Worm (Caenorhabditis elegans) whole organism, late embryonic: Measurements from ENCODE around the gene cyp-33C5.

Experiments
- ahr-1 ChIP-seq: sonication (generic microtip); optimal IDR thresholded peaks from 2 replicates; lab custom pipeline; 2016; ENCODE audit warnings: missing genetic modification characterization, missing compliant biosample characterization
- ceh-30 ChIP-seq: fragments of 150-350 bp; optimal IDR thresholded peaks from 2 replicates; lab custom pipeline; 2014; ENCODE audit warnings: missing biosample characterization, missing genetic modification characterization
- fax-1 ChIP-seq: sonication (generic microtip); optimal IDR thresholded peaks from 2 replicates; lab custom pipeline; 2016; ENCODE audit warnings: missing genotype, missing genetic modification characterization, missing compliant biosample characterization
- fkh-6 ChIP-seq: sonication (generic microtip); optimal IDR thresholded peaks from 2 replicates; lab custom pipeline; 2016; ENCODE audit warnings: missing genetic modification characterization, missing compliant biosample characterization
- lin-11 ChIP-seq: fragments of 200-800 bp; sonication (Bioruptor generic); optimal IDR thresholded peaks from 2 replicates; lab custom pipeline; 2018; ENCODE audit warnings: mild to moderate bottlenecking, missing genetic modification characterization, missing compliant biosample characterization
- nfya-1 ChIP-seq: sonication (generic microtip); optimal IDR thresholded peaks from 2 replicates; lab custom pipeline; 2017; ENCODE audit warnings: missing genetic modification characterization, mild to moderate bottlenecking, missing compliant biosample characterization, antibody characterized with exemption, moderate library complexity
- nhr-11 ChIP-seq: fragments of 150-350 bp; optimal IDR thresholded peaks from 2 replicates; lab custom pipeline; 2014; ENCODE audit warnings: missing biosample characterization, missing genetic modification characterization
- pag-3 ChIP-seq: sonication (generic microtip); optimal IDR thresholded peaks from 2 replicates; lab custom pipeline; 2016; ENCODE audit warnings: missing compliant biosample characterization, missing genetic modification characterization, borderline replicate concordance
- pax-1 ChIP-seq: fragments of 150-350 bp; optimal IDR thresholded peaks from 2 replicates; lab custom pipeline; 2014; ENCODE audit warnings: missing biosample characterization, missing genetic modification characterization
- pros-1 ChIP-seq: fragments of 150-350 bp; optimal IDR thresholded peaks from 2 replicates; lab custom pipeline; 2014; ENCODE audit warnings: missing biosample characterization, missing genetic modification reagents, missing genetic modification characterization
- unc-86 ChIP-seq: sonication (generic microtip); optimal IDR thresholded peaks from 2 replicates; lab custom pipeline; 2016; ENCODE audit warnings: missing genetic modification characterization, missing compliant biosample characterization

DNA sequence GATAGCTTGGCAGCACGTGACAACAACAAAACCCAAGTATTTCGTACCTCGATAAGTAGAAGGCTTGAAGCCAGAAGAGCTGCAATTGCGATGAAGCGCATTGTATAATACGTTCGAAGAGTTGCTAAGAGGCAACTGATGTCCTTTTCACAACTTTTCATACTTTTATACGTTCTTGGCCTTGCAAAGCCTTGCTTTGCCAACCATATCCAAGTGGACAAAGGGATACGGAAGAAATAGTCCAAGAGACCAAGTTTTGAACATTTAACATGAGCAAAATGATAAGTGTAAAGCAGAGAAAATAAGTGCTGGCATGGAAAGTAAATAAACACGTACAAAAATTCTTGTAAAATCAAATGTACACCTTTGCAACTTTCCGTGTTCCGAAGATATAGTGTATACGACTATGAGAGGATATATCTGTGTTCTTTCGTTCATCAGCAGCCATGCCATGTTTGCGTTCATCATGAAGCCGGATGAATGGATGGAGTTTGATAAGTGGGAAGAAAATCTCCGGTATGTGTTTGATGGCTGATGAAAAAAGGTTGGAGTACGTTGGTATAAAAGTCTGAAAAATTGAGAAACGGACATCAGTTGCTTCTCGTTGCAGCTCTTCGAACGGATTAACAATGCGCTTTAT lies 29.6 kb downstream of the cyp-33C5 start, which contains the start of the genes Y5H2A.4 and abu-4:
- no peak for TF ChIP-seq pag-3 (tag; lab: Kevin White, UChicago)
- no peak for TF ChIP-seq unc-86 (tag; lab: Kevin White, UChicago)
- no peak for TF ChIP-seq ceh-30 (tag; lab: Kevin White, UChicago)
- no peak for TF ChIP-seq pros-1
- no peak for TF ChIP-seq nfya-1 (tag; lab: Kevin White, UChicago)
- TF ChIP-seq fax-1 (tag; lab: Kevin White, UChicago): no peak
- TF ChIP-seq fkh-6 (tag; lab: Kevin White, UChicago): no peak
- no peak for TF ChIP-seq pax-1 (tag; lab: Kevin White, UChicago)
- no peak for TF ChIP-seq nhr-11 (tag; lab: Kevin White, UChicago)
- no peak for TF ChIP-seq lin-11
- TF ChIP-seq ahr-1 (tag; lab: Kevin White, UChicago): no peak
